Worm (Caenorhabditis elegans) whole organism, early embryonic: ENCODE results near the gene F58D2.2.

Experiments used
- F13C5.2 ChIP-seq: sonication (generic microtip); optimal IDR thresholded peaks from 2 replicates; lab custom pipeline; 2017; ENCODE audit warnings: mild to moderate bottlenecking, missing genetic modification characterization, inconsistent platforms, missing compliant biosample characterization
- ceh-36 ChIP-seq: sonication (generic microtip); optimal IDR thresholded peaks from 2 replicates; lab custom pipeline; 2016; ENCODE audit warnings: missing genetic modification characterization, inconsistent platforms, missing compliant biosample characterization
- flt-1 ChIP-seq: fragments of 200-800 bp; sonication (Bioruptor generic); IDR thresholded peaks from 2 replicates; pipeline ENCODE4 v1.3.6; 2022; ENCODE audit warnings: missing genetic modification characterization, missing compliant biosample characterization
- hmg-4 ChIP-seq: fragments of 200-800 bp; sonication (Bioruptor generic); optimal IDR thresholded peaks from 2 replicates; lab custom pipeline; 2018; ENCODE audit warnings: mild to moderate bottlenecking, missing genetic modification characterization, missing compliant biosample characterization
- hnd-1 ChIP-seq: sonication (generic microtip); optimal IDR thresholded peaks from 2 replicates; lab custom pipeline; 2016; ENCODE audit warnings: missing genetic modification characterization, missing compliant biosample characterization
- pes-1 ChIP-seq: fragments of 200-800 bp; sonication (Bioruptor generic); IDR thresholded peaks from 2 replicates; pipeline ENCODE4 v1.3.6; 2022; ENCODE audit warnings: missing genetic modification reagents, missing genetic modification characterization, missing compliant biosample characterization
- scrt-1 ChIP-seq: fragments of 200-800 bp; sonication (Bioruptor generic); IDR thresholded peaks from 2 replicates; pipeline ENCODE4 v1.3.6; 2022; ENCODE audit warnings: missing genetic modification characterization, missing compliant biosample characterization

ce11 chrIV:13190075-13190474 is 508 bp downstream of the F58D2.2 start:
- no peak for TF ChIP-seq hmg-4 (GFP tag; lab: Kevin White, UChicago)
- TF ChIP-seq F13C5.2: no peak
- TF ChIP-seq scrt-1 (GFP tag; lab: Robert Waterston, UW): no peak
- TF ChIP-seq flt-1 (GFP tag; lab: Robert Waterston, UW): no peak
- no peak for TF ChIP-seq ceh-36 (tag; lab: Kevin White, UChicago)
- TF ChIP-seq hnd-1 (tag; lab: Kevin White, UChicago): no peak
- TF ChIP-seq pes-1 (GFP tag; lab: Robert Waterston, UW): no peak
